Worm (Caenorhabditis elegans) whole organism, mixed stage, embryonic: ENCODE data around the gene ZK899.6.
"Not testable (repeated sequence)": the region's sequence is repeated elsewhere in the genome, so short reads cannot be mapped to it uniquely, and the experiment has no call there.

Source experiments
- M03D4.4 ChIP-seq: sonication (generic microtip); optimal IDR thresholded peaks from 2 replicates; lab custom pipeline; 2017; ENCODE audit warnings: mild to moderate bottlenecking, missing genetic modification characterization, missing compliant biosample characterization
- bed-3 ChIP-seq: fragments of 200-800 bp; sonication (Bioruptor generic); optimal IDR thresholded peaks from 3 replicates; lab custom pipeline; 2018; ENCODE audit warnings: mild to moderate bottlenecking, missing genetic modification characterization, moderate library complexity, missing compliant biosample characterization
- blmp-1 ChIP-seq: fragments of 150-350 bp; optimal IDR thresholded peaks from 2 replicates; lab custom pipeline; 2014; ENCODE audit warnings: missing biosample characterization, missing genetic modification characterization
- ceh-39 ChIP-seq: fragments of 150-350 bp; optimal IDR thresholded peaks from 2 replicates; lab custom pipeline; 2014; ENCODE audit warnings: missing biosample characterization, missing genetic modification characterization
- ceh-43 ChIP-seq: fragments of 200-800 bp; sonication (Bioruptor generic); optimal IDR thresholded peaks from 2 replicates; lab custom pipeline; 2018; ENCODE audit warnings: mild to moderate bottlenecking, missing genetic modification characterization, moderate library complexity, missing compliant biosample characterization
- ceh-83 ChIP-seq: fragments of 200-800 bp; sonication (Bioruptor generic); optimal IDR thresholded peaks from 2 replicates; lab custom pipeline; 2018; ENCODE audit warnings: mild to moderate bottlenecking, missing genetic modification characterization, missing compliant biosample characterization
- cnd-1 ChIP-seq: fragments of 200-800 bp; sonication (Bioruptor generic); optimal IDR thresholded peaks from 2 replicates; lab custom pipeline; 2018; ENCODE audit warnings: mild to moderate bottlenecking, missing genetic modification characterization, missing compliant biosample characterization
- drap-1 ChIP-seq: fragments of 200-800 bp; sonication (Bioruptor generic); optimal IDR thresholded peaks from 3 replicates; lab custom pipeline; 2018; ENCODE audit warnings: mild to moderate bottlenecking, missing genetic modification characterization, missing compliant biosample characterization
- elt-1 ChIP-seq: sonication (generic microtip); optimal IDR thresholded peaks from 2 replicates; lab custom pipeline; 2017; ENCODE audit warnings: missing genetic modification characterization, mild to moderate bottlenecking, missing compliant biosample characterization, antibody characterized with exemption, moderate library complexity, borderline replicate concordance; ENCODE audit not compliant: insufficient read depth
- elt-3 ChIP-seq: fragments of 150-350 bp; optimal IDR thresholded peaks from 2 replicates; lab custom pipeline; 2014; ENCODE audit warnings: missing biosample characterization, missing genetic modification characterization
- flh-1 ChIP-seq: fragments of 200-800 bp; sonication (Bioruptor generic); optimal IDR thresholded peaks from 2 replicates; lab custom pipeline; 2018; ENCODE audit warnings: mild to moderate bottlenecking, missing genetic modification characterization, moderate library complexity, missing compliant biosample characterization
- ham-2 ChIP-seq: fragments of 200-800 bp; sonication (Bioruptor generic); optimal IDR thresholded peaks from 2 replicates; lab custom pipeline; 2018; ENCODE audit warnings: mild to moderate bottlenecking, missing genetic modification characterization, missing compliant biosample characterization
- hlh-1 ChIP-seq: fragments of 150-350 bp; optimal IDR thresholded peaks from 2 replicates; lab custom pipeline; 2014; ENCODE audit warnings: missing biosample characterization, missing genetic modification reagents, missing genetic modification characterization
- lin-13 ChIP-seq: fragments of 150-350 bp; optimal IDR thresholded peaks from 2 replicates; lab custom pipeline; 2014; ENCODE audit warnings: missing biosample characterization, missing genetic modification characterization
- lsy-2 ChIP-seq: fragments of 150-350 bp; optimal IDR thresholded peaks from 2 replicates; lab custom pipeline; 2014; ENCODE audit warnings: missing biosample characterization, missing genetic modification characterization
- mab-5 ChIP-seq: fragments of 150-350 bp; optimal IDR thresholded peaks from 2 replicates; lab custom pipeline; 2014; ENCODE audit warnings: missing biosample characterization, missing genetic modification characterization
- mep-1 ChIP-seq: fragments of 150-350 bp; optimal IDR thresholded peaks from 2 replicates; lab custom pipeline; 2017; ENCODE audit warnings: missing biosample characterization, missing genetic modification reagents, missing genetic modification characterization, inconsistent platforms
- nhr-2 ChIP-seq: fragments of 150-350 bp; optimal IDR thresholded peaks from 2 replicates; lab custom pipeline; 2014; ENCODE audit warnings: missing biosample characterization, missing genetic modification characterization
- nhr-237 ChIP-seq: fragments of 150-350 bp; optimal IDR thresholded peaks from 2 replicates; lab custom pipeline; 2014; ENCODE audit warnings: missing biosample characterization, missing genetic modification characterization
- nhr-28 ChIP-seq: fragments of 150-350 bp; optimal IDR thresholded peaks from 2 replicates; lab custom pipeline; 2014; ENCODE audit warnings: missing biosample characterization, missing genetic modification characterization
- nhr-76 ChIP-seq: sonication (generic microtip); optimal IDR thresholded peaks from 2 replicates; lab custom pipeline; 2017; ENCODE audit warnings: missing biosample characterization, missing genetic modification characterization
- sem-2 ChIP-seq: fragments of 200-800 bp; sonication (Bioruptor generic); optimal IDR thresholded peaks from 2 replicates; lab custom pipeline; 2018; ENCODE audit warnings: mild to moderate bottlenecking, missing genetic modification characterization, missing compliant biosample characterization
- snpc-4 ChIP-seq: fragments of 150-350 bp; optimal IDR thresholded peaks from 2 replicates; lab custom pipeline; 2014; ENCODE audit warnings: missing biosample characterization, missing genetic modification characterization
- sptf-1 ChIP-seq: sonication (generic microtip); optimal IDR thresholded peaks from 2 replicates; lab custom pipeline; 2017; ENCODE audit warnings: mild to moderate bottlenecking, missing genetic modification characterization, moderate library complexity, missing compliant biosample characterization
- tbx-8 ChIP-seq: fragments of 200-800 bp; sonication (Bioruptor generic); optimal IDR thresholded peaks from 2 replicates; lab custom pipeline; 2018; ENCODE audit warnings: mild to moderate bottlenecking, missing genetic modification characterization, moderate library complexity, missing compliant biosample characterization
- unc-120 ChIP-seq: sonication (generic microtip); optimal IDR thresholded peaks from 2 replicates; lab custom pipeline; 2017; ENCODE audit warnings: missing genetic modification characterization, missing compliant biosample characterization; ENCODE audit not compliant: poor library complexity, severe bottlenecking
- unc-39 ChIP-seq: fragments of 150-350 bp; optimal IDR thresholded peaks from 2 replicates; lab custom pipeline; 2014; ENCODE audit warnings: missing biosample characterization, missing genetic modification characterization
- unc-62 ChIP-seq: fragments of 150-350 bp; optimal IDR thresholded peaks from 2 replicates; lab custom pipeline; 2014; ENCODE audit warnings: missing biosample characterization, missing genetic modification reagents, missing genetic modification characterization
- zip-8 ChIP-seq: fragments of 150-350 bp; optimal IDR thresholded peaks from 2 replicates; lab custom pipeline; 2014; ENCODE audit warnings: missing biosample characterization, missing genetic modification characterization

The ZK899.6 gene

ce11 chrX:9463045-9463444 is at the start of gene ZK899.6:
Gene ZK899.6, plus strand, starts transcription at chrX:9463345.
- not testable (repeated sequence) for TF ChIP-seq lin-13, ceh-39, nhr-2 (tag; lab: Kevin White, UChicago)
- TF ChIP-seq, all 35 proteins: peak for 0; not testable (repeated sequence) for 35

ce11 chrX:9417326-9417725 is 45.8 kb upstream of the ZK899.6 start:
- no peak for TF ChIP-seq bed-3 (GFP tag; lab: Kevin White, UChicago)
- no peak for TF ChIP-seq blmp-1 (tag; lab: Kevin White, UChicago)
- no peak for TF ChIP-seq nhr-28 (tag; lab: Kevin White, UChicago)
- TF ChIP-seq lsy-2 = no peak
- TF ChIP-seq tbx-8 (GFP tag; lab: Kevin White, UChicago) = no peak
- no peak for TF ChIP-seq cnd-1 (tag; lab: Kevin White, UChicago)
- TF ChIP-seq unc-39 (tag; lab: Kevin White, UChicago) = no peak
- TF ChIP-seq snpc-4 (tag; lab: Kevin White, UChicago) = no peak
- no peak for TF ChIP-seq ceh-83 (GFP tag; lab: Kevin White, UChicago)
- no peak for TF ChIP-seq ceh-43 (GFP tag; lab: Kevin White, UChicago)
- TF ChIP-seq ham-2 (GFP tag; lab: Kevin White, UChicago) = no peak
- TF ChIP-seq flh-1 = no peak
- no peak for TF ChIP-seq sptf-1
- TF ChIP-seq nhr-237 (tag; lab: Kevin White, UChicago) = no peak
- no peak for TF ChIP-seq lin-13 (tag; lab: Kevin White, UChicago)
- TF ChIP-seq sem-2 (GFP tag; lab: Kevin White, UChicago) = no peak
- no peak for TF ChIP-seq unc-120 (tag; lab: Kevin White, UChicago)
- no peak for TF ChIP-seq elt-3 (tag; lab: Kevin White, UChicago)
- no peak for TF ChIP-seq nhr-2 (tag; lab: Kevin White, UChicago)
- TF ChIP-seq, all 35 proteins: peak for 0

ce11 chrX:9417948-9418347 is 45.2 kb upstream of the ZK899.6 start:
- TF ChIP-seq elt-3 (tag; lab: Kevin White, UChicago) = no peak
- TF ChIP-seq lin-13 (tag; lab: Kevin White, UChicago) = no peak
- no peak for TF ChIP-seq sptf-1
- TF ChIP-seq lsy-2 = no peak
- TF ChIP-seq cnd-1 (tag; lab: Kevin White, UChicago) = no peak
- no peak for TF ChIP-seq ceh-83 (GFP tag; lab: Kevin White, UChicago)
- TF ChIP-seq elt-1 (tag; lab: Kevin White, UChicago) = no peak
- no peak for TF ChIP-seq hlh-1 (tag; lab: Kevin White, UChicago)
- no peak for TF ChIP-seq sem-2 (GFP tag; lab: Kevin White, UChicago)
- no peak for TF ChIP-seq mab-5 (tag; lab: Kevin White, UChicago)
- TF ChIP-seq, all 35 proteins: peak for 0

ce11 chrX:9428059-9428458 is 35.1 kb upstream of the ZK899.6 start, which contains the start of gene B0272.4:
Gene B0272.4, plus strand, starts transcription at chrX:9428431.
- TF ChIP-seq elt-1 (tag; lab: Kevin White, UChicago) = no peak
- TF ChIP-seq nhr-76 (tag; lab: Kevin White, UChicago) = no peak
- TF ChIP-seq ceh-39 (tag; lab: Kevin White, UChicago) = no peak
- TF ChIP-seq unc-39 (tag; lab: Kevin White, UChicago) = no peak
- no peak for TF ChIP-seq nhr-237 (tag; lab: Kevin White, UChicago)
- TF ChIP-seq unc-62 (GFP tag; lab: Kevin White, UChicago) = no peak
- TF ChIP-seq sem-2 (GFP tag; lab: Kevin White, UChicago) = no peak
- TF ChIP-seq tbx-8 (GFP tag; lab: Kevin White, UChicago) = no peak
- TF ChIP-seq M03D4.4 (tag; lab: Kevin White, UChicago) = no peak
- no peak for TF ChIP-seq elt-3 (tag; lab: Kevin White, UChicago)
- no peak for TF ChIP-seq nhr-28 (tag; lab: Kevin White, UChicago)
- no peak for TF ChIP-seq nhr-2 (tag; lab: Kevin White, UChicago)
- TF ChIP-seq blmp-1 (tag; lab: Kevin White, UChicago) = no peak
- no peak for TF ChIP-seq cnd-1 (tag; lab: Kevin White, UChicago)
- no peak for TF ChIP-seq mep-1 (tag; lab: Kevin White, UChicago)
- TF ChIP-seq unc-120 (tag; lab: Kevin White, UChicago) = no peak
- TF ChIP-seq bed-3 (GFP tag; lab: Kevin White, UChicago) = no peak
- no peak for TF ChIP-seq drap-1 (GFP tag; lab: Kevin White, UChicago)
- no peak for TF ChIP-seq ham-2 (GFP tag; lab: Kevin White, UChicago)
- TF ChIP-seq zip-8 (tag; lab: Kevin White, UChicago) = no peak
- TF ChIP-seq, all 35 proteins: peak for 0
